Worm (Caenorhabditis elegans) whole organism, L3 larva: ENCODE data around the gene him-18.
A peak's percentile ranks its signal among the peaks of the same experiment; 100 is the strongest.

Experiments
- R02D3.7 ChIP-seq: fragments of 150-350 bp; optimal IDR thresholded peaks from 2 replicates; lab custom pipeline; 2014; ENCODE audit warnings: missing biosample characterization, missing genetic modification characterization
- ZK546.5 ChIP-seq: sonication (generic microtip); optimal IDR thresholded peaks from 2 replicates; lab custom pipeline; 2017; ENCODE audit warnings: missing biosample characterization, missing genetic modification characterization
- ama-1 ChIP-seq: fragments of 150-350 bp; optimal IDR thresholded peaks from 2 replicates; lab custom pipeline; 2018
- ceh-16 ChIP-seq: sonication (generic microtip); optimal IDR thresholded peaks from 2 replicates; lab custom pipeline; 2017; ENCODE audit warnings: missing biosample characterization, missing genetic modification characterization
- daf-12 ChIP-seq: fragments of 150-350 bp; optimal IDR thresholded peaks from 2 replicates; lab custom pipeline; 2014; ENCODE audit warnings: missing biosample characterization, missing genetic modification reagents, missing genetic modification characterization
- egl-27 ChIP-seq: sonication (generic microtip); optimal IDR thresholded peaks from 4 replicates; lab custom pipeline; 2017; ENCODE audit warnings: missing biosample characterization, missing genetic modification reagents, missing genetic modification characterization
- elt-1 ChIP-seq: fragments of 150-350 bp; optimal IDR thresholded peaks from 2 replicates; lab custom pipeline; 2014; ENCODE audit warnings: missing biosample characterization, missing genetic modification characterization
- elt-2 ChIP-seq: sonication (generic microtip); optimal IDR thresholded peaks from 2 replicates; lab custom pipeline; 2016; ENCODE audit warnings: missing genetic modification reagents, mild to moderate bottlenecking, missing genetic modification characterization, missing compliant biosample characterization
- fkh-10 ChIP-seq: sonication (generic microtip); optimal IDR thresholded peaks from 2 replicates; lab custom pipeline; 2017; ENCODE audit warnings: missing biosample characterization, missing genetic modification reagents, missing genetic modification characterization
- hmg-11 ChIP-seq: sonication (generic microtip); optimal IDR thresholded peaks from 2 replicates; lab custom pipeline; 2016; ENCODE audit warnings: missing genetic modification characterization, missing compliant biosample characterization
- jun-1 ChIP-seq: fragments of 150-350 bp; optimal IDR thresholded peaks from 2 replicates; lab custom pipeline; 2014; ENCODE audit warnings: missing biosample characterization, missing genetic modification reagents, missing genetic modification characterization
- lin-15B ChIP-seq: fragments of 150-350 bp; optimal IDR thresholded peaks from 2 replicates; lab custom pipeline; 2014; ENCODE audit warnings: missing biosample characterization, missing genetic modification characterization
- lsy-12 ChIP-seq: sonication (generic microtip); optimal IDR thresholded peaks from 2 replicates; lab custom pipeline; 2016; ENCODE audit warnings: mild to moderate bottlenecking, missing genetic modification characterization, missing compliant biosample characterization
- mdl-1 ChIP-seq: fragments of 150-350 bp; optimal IDR thresholded peaks from 2 replicates; lab custom pipeline; 2014; ENCODE audit warnings: missing biosample characterization, missing genetic modification characterization
- nfya-1 ChIP-seq: sonication (generic microtip); optimal IDR thresholded peaks from 2 replicates; lab custom pipeline; 2017; ENCODE audit warnings: missing genetic modification characterization, mild to moderate bottlenecking, missing compliant biosample characterization, antibody characterized with exemption, moderate library complexity; ENCODE audit not compliant: insufficient read depth
- nhr-11 ChIP-seq: fragments of 150-350 bp; optimal IDR thresholded peaks from 2 replicates; lab custom pipeline; 2014; ENCODE audit warnings: missing biosample characterization, missing genetic modification characterization
- nhr-12 ChIP-seq: fragments of 150-350 bp; optimal IDR thresholded peaks from 2 replicates; lab custom pipeline; 2014; ENCODE audit warnings: missing biosample characterization, missing genetic modification characterization
- nhr-23 ChIP-seq: fragments of 150-350 bp; optimal IDR thresholded peaks from 2 replicates; lab custom pipeline; 2014; ENCODE audit warnings: missing biosample characterization, missing genetic modification reagents, missing genetic modification characterization
- nhr-25 ChIP-seq: sonication (generic microtip); optimal IDR thresholded peaks from 2 replicates; lab custom pipeline; 2017; ENCODE audit warnings: missing biosample characterization, missing genetic modification characterization
- nhr-28 ChIP-seq: fragments of 150-350 bp; optimal IDR thresholded peaks from 2 replicates; lab custom pipeline; 2014; ENCODE audit warnings: missing biosample characterization, missing genetic modification characterization
- nhr-43 ChIP-seq: sonication (generic microtip); optimal IDR thresholded peaks from 2 replicates; lab custom pipeline; 2016; ENCODE audit warnings: mild to moderate bottlenecking, missing genetic modification characterization, missing compliant biosample characterization; ENCODE audit not compliant: poor library complexity, severe bottlenecking
- nhr-67 ChIP-seq: fragments of 150-350 bp; optimal IDR thresholded peaks from 2 replicates; lab custom pipeline; 2014; ENCODE audit warnings: missing biosample characterization, missing genetic modification characterization
- nhr-76 ChIP-seq: fragments of 150-350 bp; sonication (generic microtip); optimal IDR thresholded peaks from 5 replicates; lab custom pipeline; 2014; ENCODE audit warnings: missing biosample characterization, missing genetic modification characterization
- nhr-77 ChIP-seq: fragments of 150-350 bp; optimal IDR thresholded peaks from 2 replicates; lab custom pipeline; 2014; ENCODE audit warnings: missing biosample characterization, missing genetic modification characterization
- pqm-1 ChIP-seq: fragments of 150-350 bp; optimal IDR thresholded peaks from 2 replicates; lab custom pipeline; 2017; ENCODE audit warnings: missing biosample characterization, missing genetic modification characterization, inconsistent platforms
- sea-2 ChIP-seq: fragments of 150-350 bp; sonication (generic microtip); optimal IDR thresholded peaks from 4 replicates; lab custom pipeline; 2014; ENCODE audit warnings: missing biosample characterization, missing genetic modification reagents, missing genetic modification characterization
- skn-1 ChIP-seq: fragments of 150-350 bp; optimal IDR thresholded peaks from 2 replicates; lab custom pipeline; 2014; ENCODE audit warnings: missing biosample characterization, missing genetic modification characterization
- snpc-4 ChIP-seq: fragments of 150-350 bp; optimal IDR thresholded peaks from 2 replicates; lab custom pipeline; 2014; ENCODE audit warnings: missing biosample characterization, missing genetic modification characterization
- tbx-2 ChIP-seq: sonication (generic microtip); optimal IDR thresholded peaks from 2 replicates; lab custom pipeline; 2016; ENCODE audit warnings: mild to moderate bottlenecking, missing genetic modification characterization, missing compliant biosample characterization
- unc-39 ChIP-seq: sonication (generic microtip); optimal IDR thresholded peaks from 4 replicates; lab custom pipeline; 2017; ENCODE audit warnings: missing biosample characterization, missing genetic modification characterization
- unc-62 ChIP-seq: fragments of 150-350 bp; sonication (generic microtip); optimal IDR thresholded peaks from 4 replicates; lab custom pipeline; 2014; ENCODE audit warnings: missing biosample characterization, missing genetic modification reagents, missing genetic modification characterization
- zag-1 ChIP-seq: fragments of 150-350 bp; optimal IDR thresholded peaks from 2 replicates; lab custom pipeline; 2014; ENCODE audit warnings: missing biosample characterization, missing genetic modification characterization

him-18 gene

DNA sequence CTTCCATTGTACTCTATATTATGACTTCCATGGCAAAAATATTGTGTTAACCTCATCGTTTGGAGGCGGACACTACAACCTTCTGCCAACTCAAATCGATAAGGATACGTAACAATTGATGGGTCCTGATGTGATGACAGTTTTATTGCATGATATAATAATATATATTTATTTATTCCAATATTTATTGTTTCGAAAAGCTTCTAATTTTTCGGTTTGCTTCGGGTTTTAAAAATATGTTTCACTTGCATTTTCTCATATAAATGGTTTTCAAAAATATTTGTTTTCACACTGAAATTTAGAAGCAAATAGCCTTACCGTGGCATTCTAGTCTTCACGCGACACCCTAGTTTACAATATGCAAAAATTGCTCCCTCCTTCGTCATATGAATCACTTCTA, 8.3 kb downstream of the him-18 start, which contains the start of gene T04A8.13:
Gene T04A8.13, plus strand, starts transcription at position 301 of the 400 bp plus-strand sequence.
- no peak for TF ChIP-seq skn-1

DNA sequence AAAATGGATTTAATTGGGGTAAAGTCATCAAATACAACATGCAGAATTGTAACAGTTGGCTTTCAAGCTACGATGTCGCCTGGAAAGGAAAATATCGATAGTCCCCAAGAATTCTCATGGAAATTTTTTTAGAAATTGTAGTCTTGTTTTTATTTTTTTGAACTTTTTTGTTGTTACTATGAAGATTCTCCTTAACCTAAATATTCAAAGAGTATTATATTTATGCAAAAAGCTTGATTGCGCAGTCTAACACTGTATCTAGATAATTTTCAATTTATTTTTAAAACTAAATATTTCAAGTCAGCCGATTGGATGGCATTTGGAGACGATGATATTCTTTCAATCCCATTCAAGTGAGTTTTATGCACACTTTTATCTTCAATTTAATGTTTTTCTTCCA, 9.8 kb downstream of the him-18 start, which contains the start of gene pgap-2:
Gene pgap-2, plus strand, starts transcription at position 301 of the 400 bp plus-strand sequence.
- no peak for TF ChIP-seq fkh-10
- TF ChIP-seq nfya-1 (tag; lab: Kevin White, UChicago) = no peak
- TF ChIP-seq lsy-12 (tag; lab: Kevin White, UChicago) = no peak
- TF ChIP-seq tbx-2 (tag; lab: Kevin White, UChicago) = no peak
- TF ChIP-seq unc-39 (tag; lab: Kevin White, UChicago) = no peak
- no peak for TF ChIP-seq elt-1 (tag; lab: Kevin White, UChicago)
- no peak for TF ChIP-seq R02D3.7
- no peak for TF ChIP-seq mdl-1 (tag; lab: Kevin White, UChicago)
- TF ChIP-seq nhr-25 = no peak
- TF ChIP-seq snpc-4 = no peak
- no peak for TF ChIP-seq egl-27

DNA sequence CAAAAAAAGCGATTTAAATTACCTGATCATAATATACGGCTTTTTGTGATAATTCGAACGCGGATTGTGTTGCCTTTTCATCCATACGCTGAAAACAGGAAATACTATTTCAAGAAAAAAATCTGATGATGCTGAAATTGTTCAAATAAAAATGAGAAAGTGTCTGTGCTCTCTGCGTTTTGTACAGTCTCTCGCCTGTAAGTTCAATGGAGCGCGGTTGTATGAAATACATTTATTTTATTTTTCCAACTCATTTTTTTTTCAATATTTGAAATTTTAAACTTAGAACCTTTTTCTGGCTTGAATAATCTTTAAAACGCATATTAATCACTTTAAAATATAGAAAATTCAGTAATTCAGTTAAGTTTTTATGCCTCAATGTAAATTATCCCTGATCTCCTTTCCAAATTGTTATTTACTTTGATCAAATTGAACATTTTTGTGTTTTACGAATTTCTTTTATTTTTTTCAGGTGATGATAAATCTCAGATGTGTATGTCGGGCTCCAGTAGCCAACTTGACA, 11.0 kb downstream of the him-18 start, which contains the start of the genes clp-2 and mrpl-16:
Gene clp-2, minus strand, starts transcription at position 94 of the 523 bp plus-strand sequence.
Gene mrpl-16, plus strand, starts transcription at position 473 of the 523 bp plus-strand sequence.
- TF ChIP-seq nhr-23 (tag; lab: Kevin White, UChicago) (peak; percentile 12), nfya-1 (tag; lab: Kevin White, UChicago) (peak; percentile 53), nhr-12 (tag; lab: Kevin White, UChicago) (no peak), lin-15B (peak; percentile 43)

DNA sequence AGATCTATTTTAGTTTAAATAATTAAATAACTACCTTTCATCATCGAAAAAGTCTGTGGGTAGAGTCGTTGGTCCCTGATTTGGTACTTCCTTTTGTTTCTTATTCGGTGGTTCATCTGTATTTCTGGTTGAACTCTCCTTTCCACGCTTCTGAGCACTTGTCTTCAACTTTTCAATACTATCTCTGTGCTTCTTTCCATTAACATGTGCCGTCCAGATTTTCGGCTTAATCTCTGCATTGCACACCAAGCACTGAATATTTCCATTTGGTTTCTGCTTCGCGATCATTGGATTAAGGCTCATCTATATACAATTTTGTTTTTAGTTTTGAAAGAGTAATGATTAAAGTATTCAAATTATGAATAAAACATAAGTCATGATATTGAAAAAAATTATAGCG, 15.1 kb downstream of the him-18 start, which contains the start of gene sel-13:
Gene sel-13, minus strand, starts transcription at position 303 of the 400 bp plus-strand sequence.
- no peak for TF ChIP-seq lsy-12 (tag; lab: Kevin White, UChicago)
- no peak for TF ChIP-seq nhr-67 (tag; lab: Kevin White, UChicago)

DNA sequence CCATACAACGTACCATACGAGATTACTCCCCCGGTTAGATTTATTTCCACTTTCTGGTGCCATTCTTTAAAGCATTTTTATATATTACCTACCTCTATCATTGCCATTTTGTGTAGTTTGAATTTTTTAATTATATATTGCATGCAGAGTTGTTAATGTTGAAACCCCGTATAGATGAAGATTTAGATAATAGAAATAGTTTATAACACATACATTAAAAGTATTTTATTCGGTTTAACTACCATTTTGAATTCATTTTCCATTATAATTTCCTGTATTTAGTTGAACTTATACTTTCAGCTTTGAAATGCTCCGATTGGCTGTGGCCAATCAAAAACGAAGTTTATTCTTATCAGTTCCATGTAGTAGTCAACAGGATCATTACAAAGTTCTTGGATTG, 17.2 kb downstream of the him-18 start, which contains the start of gene dnj-18:
Gene dnj-18, plus strand, starts transcription at position 301 of the 400 bp plus-strand sequence.
- TF ChIP-seq egl-27 (no peak), nhr-76 (no peak), nhr-25 (no peak), nhr-11 (tag; lab: Kevin White, UChicago) (no peak), tbx-2 (tag; lab: Kevin White, UChicago) (no peak), unc-62 (GFP tag; lab: Kevin White, UChicago) (no peak), nhr-28 (tag; lab: Kevin White, UChicago) (no peak), lin-15B (no peak), sea-2 (GFP tag; lab: Kevin White, UChicago) (no peak), zag-1 (tag; lab: Kevin White, UChicago) (no peak), ama-1 (lab: Kevin White, UChicago) (no peak), nhr-67 (tag; lab: Kevin White, UChicago) (no peak), elt-2 (tag; lab: Kevin White, UChicago) (no peak), hmg-11 (no peak)

DNA sequence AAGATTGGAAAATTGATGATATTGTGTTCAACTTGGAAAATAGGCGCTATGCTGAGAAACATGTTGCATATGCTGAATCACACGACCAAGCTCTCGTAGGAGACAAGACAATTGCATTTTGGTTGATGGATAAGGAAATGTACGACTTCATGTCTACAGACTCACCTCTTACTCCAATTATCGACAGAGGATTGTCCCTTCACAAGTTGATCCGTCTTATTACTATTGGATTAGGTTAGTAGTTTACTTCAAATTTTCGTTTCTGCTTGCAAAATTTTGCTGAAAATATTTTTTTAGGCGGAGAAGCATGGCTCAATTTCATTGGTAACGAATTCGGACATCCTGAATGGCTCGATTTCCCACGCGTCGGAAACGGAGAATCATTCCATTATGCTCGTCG, 18.1 kb downstream of the him-18 start:
- TF ChIP-seq nfya-1 (tag; lab: Kevin White, UChicago) (no peak), nhr-76 (no peak), skn-1 (no peak), fkh-10 (no peak), unc-62 (GFP tag; lab: Kevin White, UChicago) (no peak), ceh-16 (tag; lab: Kevin White, UChicago) (no peak), daf-12 (tag; lab: Kevin White, UChicago) (no peak), nhr-77 (tag; lab: Kevin White, UChicago) (no peak), R02D3.7 (no peak), nhr-43 (no peak), jun-1 (no peak), nhr-11 (tag; lab: Kevin White, UChicago) (no peak), pqm-1 (no peak), ZK546.5 (tag; lab: Kevin White, UChicago) (no peak)
- TF ChIP-seq, all 47 proteins: peak for 0
